Fruit fly (Drosophila melanogaster) whole organism, adult: ENCODE measurements around the gene CG14102.
A peak's percentile ranks its signal among the peaks of the same experiment; 100 is the strongest.

ENCODE experiments used
- CG11617 ChIP-seq: fragments of 200-800 bp; sonication (Bioruptor generic); optimal IDR thresholded peaks from 2 replicates; lab custom pipeline; 2017; ENCODE audit warnings: mild to moderate bottlenecking, missing biosample characterization, missing genetic modification reagents, missing genetic modification characterization
- CG12768 ChIP-seq: fragments of 200-800 bp; sonication (Bioruptor generic); optimal IDR thresholded peaks from 2 replicates; lab custom pipeline; 2017; ENCODE audit warnings: missing biosample characterization, missing genetic modification characterization, mild to moderate bottlenecking, moderate library complexity, missing genetic modification reagents
- CG14711 ChIP-seq: fragments of 200-800 bp; sonication (Bioruptor generic); optimal IDR thresholded peaks from 2 replicates; lab custom pipeline; 2018; ENCODE audit warnings: missing biosample characterization, mild to moderate bottlenecking, missing genetic modification characterization, moderate library complexity
- CG1620 ChIP-seq: fragments of 200-800 bp; sonication (Bioruptor generic); optimal IDR thresholded peaks from 2 replicates; lab custom pipeline; 2016; ENCODE audit warnings: missing biosample characterization, missing genetic modification characterization
- CG33017 ChIP-seq: fragments of 200-800 bp; sonication (Bioruptor generic); optimal IDR thresholded peaks from 2 replicates; lab custom pipeline; 2018; ENCODE audit warnings: missing biosample characterization, mild to moderate bottlenecking, missing genetic modification characterization, moderate library complexity
- CG5204 ChIP-seq: fragments of 200-800 bp; sonication (Bioruptor generic); optimal IDR thresholded peaks from 2 replicates; lab custom pipeline; 2016; ENCODE audit warnings: missing biosample characterization, missing genetic modification characterization
- CG7045 ChIP-seq: fragments of 200-800 bp; sonication (Bioruptor generic); optimal IDR thresholded peaks from 2 replicates; lab custom pipeline; 2017; ENCODE audit warnings: missing biosample characterization, mild to moderate bottlenecking, missing genetic modification characterization
- CG7101 ChIP-seq: fragments of 200-800 bp; sonication (Bioruptor generic); optimal IDR thresholded peaks from 2 replicates; lab custom pipeline; 2018; ENCODE audit warnings: missing biosample characterization, mild to moderate bottlenecking, missing genetic modification characterization, moderate library complexity
- Clk ChIP-seq: fragments of 200-800 bp; sonication (Bioruptor generic); optimal IDR thresholded peaks from 2 replicates; lab custom pipeline; 2017; ENCODE audit warnings: missing biosample characterization, missing genetic modification characterization
- Crg-1 ChIP-seq: fragments of 200-800 bp; sonication (Bioruptor generic); optimal IDR thresholded peaks from 2 replicates; lab custom pipeline; 2016; ENCODE audit warnings: missing biosample characterization, missing genetic modification characterization
- Hr96 ChIP-seq: fragments of 200-800 bp; sonication (Bioruptor generic); optimal IDR thresholded peaks from 2 replicates; lab custom pipeline; 2016; ENCODE audit warnings: missing biosample characterization, missing genetic modification characterization
- Mnt ChIP-seq: fragments of 200-800 bp; sonication (Bioruptor generic); optimal IDR thresholded peaks from 2 replicates; lab custom pipeline; 2016; ENCODE audit warnings: missing biosample characterization, mild to moderate bottlenecking, missing genetic modification characterization
- bab1 ChIP-seq: fragments of 200-800 bp; sonication (Bioruptor generic); optimal IDR thresholded peaks from 3 replicates; lab custom pipeline; 2019; ENCODE audit warnings: missing biosample characterization, mild to moderate bottlenecking, missing genetic modification characterization, moderate library complexity
- cic ChIP-seq: fragments of 200-800 bp; sonication (Bioruptor generic); optimal IDR thresholded peaks from 2 replicates; lab custom pipeline; 2017; ENCODE audit warnings: missing biosample characterization, mild to moderate bottlenecking, missing genetic modification characterization, moderate library complexity
- cnc ChIP-seq, 2 experiments: fragments of >200 bp; optimal IDR thresholded peaks; 2 replicates each; lab custom pipeline; 2017
- kay ChIP-seq: fragments of 200-800 bp; sonication (Bioruptor generic); peaks from one replicate; lab custom pipeline; 2016; ENCODE audit warnings: missing biosample characterization, missing genetic modification characterization, borderline replicate concordance
- ovo ChIP-seq: fragments of 200-800 bp; sonication (Bioruptor generic); optimal IDR thresholded peaks from 2 replicates; lab custom pipeline; 2016; ENCODE audit warnings: missing biosample characterization, missing genetic modification characterization
- pad ChIP-seq: fragments of 200-800 bp; sonication (Bioruptor generic); optimal IDR thresholded peaks from 3 replicates; lab custom pipeline; 2017; ENCODE audit warnings: missing biosample characterization, missing genetic modification characterization, mild to moderate bottlenecking, moderate library complexity, missing genetic modification reagents
- tj ChIP-seq: fragments of 200-800 bp; sonication (Bioruptor generic); optimal IDR thresholded peaks from 3 replicates; lab custom pipeline; 2017; ENCODE audit warnings: missing biosample characterization, mild to moderate bottlenecking, missing genetic modification characterization, moderate library complexity
- toe ChIP-seq: fragments of 200-800 bp; sonication (Bioruptor generic); optimal IDR thresholded peaks from 2 replicates; lab custom pipeline; 2016; ENCODE audit warnings: missing biosample characterization, missing genetic modification characterization

Gene CG14102

DNA sequence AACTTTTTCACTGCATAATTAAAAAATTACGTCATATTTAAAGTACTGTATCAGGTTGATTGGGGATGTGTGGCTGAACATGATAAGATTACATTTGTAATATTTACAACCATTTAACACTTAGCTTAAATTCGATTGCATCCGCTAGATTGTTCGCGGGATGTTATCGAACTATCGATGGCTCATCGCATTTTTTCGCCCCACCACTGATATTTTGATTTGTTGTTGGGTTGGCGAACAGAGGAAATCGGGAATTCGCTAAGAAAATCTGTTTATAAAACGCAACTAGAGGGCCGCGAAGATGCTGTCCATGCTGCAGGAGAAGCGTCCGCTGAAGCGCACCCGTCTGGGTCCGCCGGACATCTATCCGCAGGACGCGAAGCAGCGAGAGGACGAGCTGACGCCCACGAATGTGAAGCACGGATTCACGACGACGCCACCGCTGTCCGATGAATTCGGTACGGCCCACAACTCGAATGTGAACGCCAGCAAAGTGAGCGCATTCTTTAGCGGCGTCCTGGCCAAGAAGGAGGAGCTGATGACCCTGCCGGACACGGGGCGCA, 35.4 kb upstream of the CG14102 start, which contains the start of gene kto:
kto (plus strand) TSS at position 240 of the 563 bp plus-strand sequence.
- TF ChIP-seq toe (GFP tag; lab: Kevin White, UChicago) (no peak), CG1620 (no peak), bab1 (peak; percentile 35), cic (peak; percentile 3), tj (GFP tag; lab: Kevin White, UChicago) (no peak)

dm6 chr3L:19834143-19834794, 33.2 kb upstream of the CG14102 start, which contains the start of the genes trc and CG32221:
Gene trc (minus strand): TSS chr3L:19834304.
Gene CG32221 (plus strand): TSS chr3L:19834670.
- TF ChIP-seq CG33017 (tag; lab: Kevin White, UChicago) = peak; percentile 38
- TF ChIP-seq cic = no peak
- peak; percentile 34 for TF ChIP-seq CG11617 (GFP tag; lab: Kevin White, UChicago)
- peak; percentile 21 for TF ChIP-seq tj (GFP tag; lab: Kevin White, UChicago)
- TF ChIP-seq cnc (optimal IDR thresholded peaks at IDR 0.05; lab: Kevin White, UChicago) = no peak
- TF ChIP-seq CG5204 (GFP tag; lab: Kevin White, UChicago) = no peak
- TF ChIP-seq Crg-1 (GFP tag; lab: Kevin White, UChicago) = no peak
- peak; percentile 63 for TF ChIP-seq Mnt (GFP tag; lab: Kevin White, UChicago)
- no peak for TF ChIP-seq kay (GFP tag; lab: Kevin White, UChicago)
- TF ChIP-seq CG7045 (GFP tag; lab: Kevin White, UChicago) = no peak
- no peak for TF ChIP-seq toe (GFP tag; lab: Kevin White, UChicago)
- TF ChIP-seq Clk (GFP tag; lab: Kevin White, UChicago) = no peak
- TF ChIP-seq pad = peak; percentile 59
- TF ChIP-seq ovo (GFP tag; lab: Kevin White, UChicago) = peak; percentile 53
- peak; percentile 75 for TF ChIP-seq CG7101 (tag; lab: Kevin White, UChicago)
- TF ChIP-seq CG14711 (tag; lab: Kevin White, UChicago) = peak; percentile 41
- peak; percentile 61 for TF ChIP-seq CG1620
- TF ChIP-seq bab1 = peak; percentile 66
- no peak for TF ChIP-seq Hr96
- TF ChIP-seq CG12768 (GFP tag; lab: Kevin White, UChicago) = no peak

dm6 chr3L:19833227-19833626, 32.1 kb upstream of the CG14102 start:
- TF ChIP-seq tj (GFP tag; lab: Kevin White, UChicago) (no peak), toe (GFP tag; lab: Kevin White, UChicago) (no peak), bab1 (peak; percentile 10), Hr96 (no peak), CG12768 (GFP tag; lab: Kevin White, UChicago) (peak; percentile 17), CG7101 (tag; lab: Kevin White, UChicago) (no peak), Crg-1 (GFP tag; lab: Kevin White, UChicago) (no peak), kay (GFP tag; lab: Kevin White, UChicago) (no peak), Mnt (GFP tag; lab: Kevin White, UChicago) (no peak), CG11617 (GFP tag; lab: Kevin White, UChicago) (no peak)

dm6 chr3L:19818701-19819100, 17.6 kb upstream of the CG14102 start:
- TF ChIP-seq cnc (optimal IDR thresholded peaks at IDR 0.05; lab: Kevin White, UChicago) (no peak), CG7101 (tag; lab: Kevin White, UChicago) (no peak), CG33017 (tag; lab: Kevin White, UChicago) (no peak), toe (GFP tag; lab: Kevin White, UChicago) (no peak), CG12768 (GFP tag; lab: Kevin White, UChicago) (no peak), tj (GFP tag; lab: Kevin White, UChicago) (no peak), pad (no peak), CG1620 (no peak), CG14711 (tag; lab: Kevin White, UChicago) (no peak)

DNA sequence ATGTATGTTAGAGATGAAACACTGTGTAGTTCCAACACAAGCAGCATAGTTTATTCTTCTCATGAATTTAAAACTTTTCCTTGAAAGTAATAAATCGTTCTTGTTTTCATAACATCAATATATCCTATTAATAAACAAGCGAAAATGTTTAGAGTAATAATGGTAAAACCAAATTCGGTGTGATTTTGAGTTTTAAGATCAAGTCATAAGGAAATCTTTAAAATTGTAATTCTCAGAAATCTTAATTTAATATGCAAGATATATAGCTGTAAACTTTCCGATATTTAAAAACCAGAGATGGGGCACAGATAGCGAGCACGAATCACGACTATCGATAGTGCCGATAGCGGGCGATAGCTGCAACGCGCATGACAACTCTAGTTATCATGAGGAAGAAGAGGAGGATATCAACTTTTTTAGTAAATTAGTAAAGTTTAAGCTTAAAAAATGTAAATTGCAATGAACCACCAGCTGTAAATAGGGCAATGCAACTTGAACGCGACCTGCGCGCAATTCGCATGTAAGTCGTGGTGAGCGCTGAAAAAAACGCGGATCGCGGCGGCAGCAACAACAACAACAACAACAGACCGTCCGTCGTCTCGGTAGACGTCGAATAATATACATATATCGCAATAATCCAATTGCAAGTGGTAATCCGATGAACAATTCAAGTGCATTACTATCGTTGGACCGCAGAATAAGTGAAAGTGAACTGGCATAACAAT, 16.9 kb upstream of the CG14102 start, which contains the start of the genes Fibp and Deaf1:
Fibp (minus strand) TSS at position 161 of the 725 bp plus-strand sequence.
Deaf1 (plus strand) TSS at position 368 of the 725 bp plus-strand sequence.
- peak; percentile 81 for TF ChIP-seq Crg-1 (GFP tag; lab: Kevin White, UChicago)
- TF ChIP-seq CG5204 (GFP tag; lab: Kevin White, UChicago) = no peak
- peak; percentile 80 for TF ChIP-seq CG7101 (tag; lab: Kevin White, UChicago)
- no peak for TF ChIP-seq kay (GFP tag; lab: Kevin White, UChicago)
- peak; percentile 40 for TF ChIP-seq Mnt (GFP tag; lab: Kevin White, UChicago)
- TF ChIP-seq CG11617 (GFP tag; lab: Kevin White, UChicago) = peak; percentile 85
- TF ChIP-seq cic = no peak
- peak; percentile 94 for TF ChIP-seq toe (GFP tag; lab: Kevin White, UChicago)
- peak; percentile 87 for TF ChIP-seq CG1620
- peak; percentile 65 for TF ChIP-seq CG33017 (tag; lab: Kevin White, UChicago)
- TF ChIP-seq CG7045 (GFP tag; lab: Kevin White, UChicago) = peak; percentile 76
- TF ChIP-seq cnc (optimal IDR thresholded peaks at IDR 0.05; lab: Kevin White, UChicago) = no peak
- peak; percentile 76 for TF ChIP-seq ovo (GFP tag; lab: Kevin White, UChicago)
- TF ChIP-seq CG14711 (tag; lab: Kevin White, UChicago) = peak; percentile 96
- TF ChIP-seq Clk (GFP tag; lab: Kevin White, UChicago) = peak; percentile 66
- TF ChIP-seq Hr96 = peak; percentile 88
- peak; percentile 79 for TF ChIP-seq bab1
- TF ChIP-seq CG12768 (GFP tag; lab: Kevin White, UChicago) = peak; percentile 74
- peak; percentile 59 for TF ChIP-seq pad
- TF ChIP-seq tj (GFP tag; lab: Kevin White, UChicago) = peak; percentile 43
